Fruit fly (Drosophila melanogaster): ENCODE results near the gene Sec61gamma.

Sec61gamma gene

dm6 chrX:19663859-19664728, 21.0 kb downstream of the Sec61gamma start, which contains the start of the genes CG14223 and Ssu72 (continued):
- TF ChIP-seq eyg (GFP tag; optimal IDR thresholded peaks at IDR 0.05) (no peak), Ets97D (GFP tag; optimal IDR thresholded peaks at IDR 0.05) (peak; percentile 33), hb (GFP tag; IDR thresholded peaks at IDR 0.05; ENCODE audit: partially characterized antibody) (peak; percentile 61; the same call in 1 of the 3 replicates), inv (GFP tag; IDR thresholded peaks at IDR 0.05; ENCODE audit: partially characterized antibody) (peak; percentile 72), HmgD (GFP tag; optimal IDR thresholded peaks at IDR 0.05) (no peak), HLH4C (GFP tag; IDR thresholded peaks at IDR 0.05; ENCODE audit: partially characterized antibody) (peak; percentile 57), vnd (GFP tag; IDR thresholded peaks at IDR 0.05; ENCODE audit: partially characterized antibody) (peak; percentile 70), Sin3A (optimal IDR thresholded peaks at IDR 0.05) (peak; percentile 22), CG2875 (GFP tag; optimal IDR thresholded peaks at IDR 0.05) (no peak), CG12299 (tag; optimal IDR thresholded peaks at IDR 0.05) (no peak)

- no peak for TF ChIP-seq wek (GFP tag; optimal IDR thresholded peaks at IDR 0.05)
- peak; percentile 50 for TF ChIP-seq CG13624 (GFP tag; optimal IDR thresholded peaks at IDR 0.05)
- no peak for TF ChIP-seq CG8359 (GFP tag; optimal IDR thresholded peaks at IDR 0.05; ENCODE audit: borderline replicate concordance)
- TF ChIP-seq Atf6 (GFP tag; IDR thresholded peaks at IDR 0.05), result peak; percentile 25; the same call in 1 of the 2 replicates
- peak; percentile 4 for TF ChIP-seq CG16815 (GFP tag; optimal IDR thresholded peaks at IDR 0.05)
- TF ChIP-seq ci (GFP tag; IDR thresholded peaks at IDR 0.05), result peak; percentile 60
- no peak for TF ChIP-seq jigr1 (GFP tag; IDR thresholded peaks at IDR 0.05)
- TF ChIP-seq ssp (GFP tag; IDR thresholded peaks at IDR 0.05), result 0 out of 2 replicates have a peak, but pooled peaks have one; percentile 18
- no peak for TF ChIP-seq tup (GFP tag; optimal IDR thresholded peaks at IDR 0.05)
- no peak for TF ChIP-seq BEAF-32 (GFP tag; optimal IDR thresholded peaks at IDR 0.05)
- no peak for TF ChIP-seq trem (tag; optimal IDR thresholded peaks at IDR 0.05)
- peak; percentile 35; the same call in 1 of the 4 replicates for TF ChIP-seq Dll (GFP tag; IDR thresholded peaks at IDR 0.05; ENCODE audit: partially characterized antibody)
- TF ChIP-seq CG8089 (GFP tag; optimal IDR thresholded peaks at IDR 0.05), result peak; percentile 8
- peak; percentile 24 for TF ChIP-seq nom (GFP tag; optimal IDR thresholded peaks at IDR 0.05)
- TF ChIP-seq aop (GFP tag; IDR thresholded peaks at IDR 0.05), result no peak
- TF ChIP-seq CG30431 (GFP tag; optimal IDR thresholded peaks at IDR 0.05), result no peak
- peak; percentile 67 for TF ChIP-seq inv (GFP tag; IDR thresholded peaks at IDR 0.05; ENCODE audit: partially characterized antibody)
- TF ChIP-seq wdn (GFP tag; IDR thresholded peaks at IDR 0.05), result peak; percentile 29; the same call in 1 of the 2 replicates
- no peak for TF ChIP-seq twi (tag; optimal IDR thresholded peaks at IDR 0.05)
- peak; percentile 3 for TF ChIP-seq CG12659 (GFP tag; optimal IDR thresholded peaks at IDR 0.05)
- TF ChIP-seq sisA (GFP tag; IDR thresholded peaks at IDR 0.05), result peak; percentile 60
- TF ChIP-seq lab (GFP tag; optimal IDR thresholded peaks at IDR 0.05), result no peak
- TF ChIP-seq jumu (GFP tag; optimal IDR thresholded peaks at IDR 0.05), result peak; percentile 27
- 0 out of 2 replicates have a peak, but pooled peaks have one; percentile 13 for TF ChIP-seq CG11085 (GFP tag; IDR thresholded peaks at IDR 0.05)
- TF ChIP-seq Lim3 (GFP tag; IDR thresholded peaks at IDR 0.05), result no peak
- peak; percentile 30 for TF ChIP-seq CG30403 (GFP tag; optimal IDR thresholded peaks at IDR 0.05)
- TF ChIP-seq CG5245 (GFP tag; optimal IDR thresholded peaks at IDR 0.05), result no peak
- TF ChIP-seq H15 (GFP tag; IDR thresholded peaks at IDR 0.05), result peak; percentile 51; the same call in 1 of the 3 replicates
- TF ChIP-seq jing (GFP tag; optimal IDR thresholded peaks at IDR 0.05), result no peak
- no peak; the same call in 1 of the 2 replicates for TF ChIP-seq bowl (GFP tag; IDR thresholded peaks at IDR 0.05)
- no peak for TF ChIP-seq CG31365 (tag; optimal IDR thresholded peaks at IDR 0.05)
- no peak for TF ChIP-seq BtbVII (GFP tag; optimal IDR thresholded peaks at IDR 0.05)
- TF ChIP-seq pum (GFP tag; optimal IDR thresholded peaks at IDR 0.05), result peak; percentile 24
- no peak for TF ChIP-seq CG10543 (GFP tag; optimal IDR thresholded peaks at IDR 0.05)
- peak; percentile 22 for TF ChIP-seq bab2 (GFP tag; optimal IDR thresholded peaks at IDR 0.05)
- TF ChIP-seq Oli (tag; optimal IDR thresholded peaks at IDR 0.05), result no peak
- no peak for TF ChIP-seq Gsc (GFP tag; IDR thresholded peaks at IDR 0.05)
- TF ChIP-seq CG17328 (GFP tag; IDR thresholded peaks at IDR 0.05), result peak; percentile 24; the same call in 1 of the 2 replicates
Observed at dm6 chrX:19665684-19666141, 22.6 kb downstream of the Sec61gamma start.

All from whole organism, embryonic.